Worm (Caenorhabditis elegans) whole organism, late embryonic: ENCODE data around the gene cbp-1.

Source experiments
- C38D4.7 ChIP-seq: fragments of 200-800 bp; sonication (Bioruptor generic); optimal IDR thresholded peaks from 2 replicates; lab custom pipeline; 2018; ENCODE audit warnings: mild to moderate bottlenecking, missing genetic modification characterization, moderate library complexity, missing compliant biosample characterization
- T23F11.4 ChIP-seq: fragments of 200-800 bp; sonication (Bioruptor generic); optimal IDR thresholded peaks from 2 replicates; lab custom pipeline; 2018; ENCODE audit warnings: mild to moderate bottlenecking, missing genetic modification characterization, missing compliant biosample characterization
- ama-1 ChIP-seq: fragments of 150-350 bp; optimal IDR thresholded peaks from 2 replicates; lab custom pipeline; 2014
- ceh-14 ChIP-seq: sonication (generic microtip); optimal IDR thresholded peaks from 2 replicates; lab custom pipeline; 2016; ENCODE audit warnings: missing genotype, missing genetic modification characterization, missing compliant biosample characterization
- ceh-30 ChIP-seq: fragments of 150-350 bp; optimal IDR thresholded peaks from 2 replicates; lab custom pipeline; 2014; ENCODE audit warnings: missing biosample characterization, missing genetic modification characterization
- ceh-31 ChIP-seq: sonication (generic microtip); optimal IDR thresholded peaks from 2 replicates; lab custom pipeline; 2016; ENCODE audit warnings: missing genetic modification characterization, missing compliant biosample characterization
- ceh-45 ChIP-seq: fragments of 200-800 bp; sonication (Bioruptor generic); IDR thresholded peaks from 2 replicates; pipeline ENCODE4 v1.3.6; 2022; ENCODE audit warnings: missing genetic modification reagents, missing genetic modification characterization, missing compliant biosample characterization
- ceh-48 ChIP-seq: sonication (generic microtip); optimal IDR thresholded peaks from 2 replicates; lab custom pipeline; 2016; ENCODE audit warnings: missing genetic modification characterization, inconsistent platforms, missing compliant biosample characterization
- ceh-6 ChIP-seq: fragments of 200-800 bp; sonication (Bioruptor generic); optimal IDR thresholded peaks from 2 replicates; lab custom pipeline; 2018; ENCODE audit warnings: mild to moderate bottlenecking, missing genetic modification characterization, missing compliant biosample characterization
- dmd-4 ChIP-seq: sonication (generic microtip); optimal IDR thresholded peaks from 2 replicates; lab custom pipeline; 2016; ENCODE audit warnings: borderline replicate concordance, missing genetic modification characterization, missing compliant biosample characterization
- elt-2 ChIP-seq: sonication (generic microtip); optimal IDR thresholded peaks from 2 replicates; lab custom pipeline; 2016; ENCODE audit warnings: missing genetic modification reagents, missing genetic modification characterization, missing compliant biosample characterization
- elt-4 ChIP-seq: sonication (generic microtip); optimal IDR thresholded peaks from 2 replicates; lab custom pipeline; 2016; ENCODE audit warnings: missing genetic modification characterization, missing compliant biosample characterization
- ets-4 ChIP-seq: sonication (generic microtip); optimal IDR thresholded peaks from 2 replicates; lab custom pipeline; 2016; ENCODE audit warnings: missing genetic modification characterization, missing compliant biosample characterization
- eyg-1 ChIP-seq: sonication (generic microtip); optimal IDR thresholded peaks from 2 replicates; lab custom pipeline; 2016; ENCODE audit warnings: missing genotype, missing genetic modification characterization, missing compliant biosample characterization
- fkh-6 ChIP-seq: sonication (generic microtip); optimal IDR thresholded peaks from 2 replicates; lab custom pipeline; 2016; ENCODE audit warnings: missing genetic modification characterization, missing compliant biosample characterization
- gmeb-2 ChIP-seq: sonication (generic microtip); optimal IDR thresholded peaks from 2 replicates; lab custom pipeline; 2016; ENCODE audit warnings: missing genetic modification characterization, inconsistent platforms, missing compliant biosample characterization
- hlh-6 ChIP-seq: sonication (generic microtip); optimal IDR thresholded peaks from 2 replicates; lab custom pipeline; 2016; ENCODE audit warnings: missing genotype, missing genetic modification characterization, missing compliant biosample characterization
- lim-6 ChIP-seq: sonication (generic microtip); optimal IDR thresholded peaks from 2 replicates; lab custom pipeline; 2016; ENCODE audit warnings: missing genetic modification characterization, missing compliant biosample characterization
- lin-11 ChIP-seq: fragments of 200-800 bp; sonication (Bioruptor generic); optimal IDR thresholded peaks from 2 replicates; lab custom pipeline; 2018; ENCODE audit warnings: mild to moderate bottlenecking, missing genetic modification characterization, missing compliant biosample characterization
- nfya-1 ChIP-seq: sonication (generic microtip); optimal IDR thresholded peaks from 2 replicates; lab custom pipeline; 2017; ENCODE audit warnings: missing genetic modification characterization, mild to moderate bottlenecking, missing compliant biosample characterization, antibody characterized with exemption, moderate library complexity
- npax-4 ChIP-seq: sonication (generic microtip); optimal IDR thresholded peaks from 2 replicates; lab custom pipeline; 2016; ENCODE audit warnings: missing genetic modification characterization, missing compliant biosample characterization
- odd-2 ChIP-seq: sonication (generic microtip); optimal IDR thresholded peaks from 2 replicates; lab custom pipeline; 2017; ENCODE audit warnings: antibody characterized with exemption, mild to moderate bottlenecking, missing genetic modification characterization, missing compliant biosample characterization
- pat-9 ChIP-seq: fragments of 200-800 bp; sonication (Bioruptor generic); optimal IDR thresholded peaks from 2 replicates; lab custom pipeline; 2018; ENCODE audit warnings: mild to moderate bottlenecking, missing genetic modification characterization, moderate library complexity, missing compliant biosample characterization
- pha-4 ChIP-seq: fragments of 150-350 bp; optimal IDR thresholded peaks from 2 replicates; lab custom pipeline; 2018; ENCODE audit warnings: missing biosample characterization, missing genetic modification reagents, missing genetic modification characterization
- pqm-1 ChIP-seq: sonication (generic microtip); optimal IDR thresholded peaks from 2 replicates; lab custom pipeline; 2016; ENCODE audit warnings: missing genetic modification characterization, missing compliant biosample characterization
- ref-2 ChIP-seq: sonication (generic microtip); optimal IDR thresholded peaks from 2 replicates; lab custom pipeline; 2016; ENCODE audit warnings: missing genetic modification characterization, missing compliant biosample characterization
- sdc-2 ChIP-seq: sonication (generic microtip); optimal IDR thresholded peaks from 2 replicates; lab custom pipeline; 2016; ENCODE audit warnings: missing genotype, missing genetic modification characterization, missing compliant biosample characterization
- sox-2 ChIP-seq: fragments of 200-800 bp; sonication (Bioruptor generic); IDR thresholded peaks from 2 replicates; pipeline ENCODE4 v1.3.6; 2022; ENCODE audit warnings: missing genetic modification reagents, missing genetic modification characterization, missing compliant biosample characterization
- tbx-7 ChIP-seq: sonication (generic microtip); optimal IDR thresholded peaks from 2 replicates; lab custom pipeline; 2016; ENCODE audit warnings: missing genotype, missing genetic modification characterization, missing compliant biosample characterization
- ttx-3 ChIP-seq: sonication (generic microtip); optimal IDR thresholded peaks from 2 replicates; lab custom pipeline; 2016; ENCODE audit warnings: missing genetic modification reagents, missing genetic modification characterization, missing compliant biosample characterization
- unc-55 ChIP-seq: sonication (generic microtip); optimal IDR thresholded peaks from 2 replicates; lab custom pipeline; 2017; ENCODE audit warnings: missing biosample characterization, missing genetic modification reagents, missing genetic modification characterization
- ztf-16 ChIP-seq: sonication (generic microtip); optimal IDR thresholded peaks from 2 replicates; lab custom pipeline; 2017; ENCODE audit warnings: missing genetic modification characterization, missing compliant biosample characterization

Gene cbp-1

DNA sequence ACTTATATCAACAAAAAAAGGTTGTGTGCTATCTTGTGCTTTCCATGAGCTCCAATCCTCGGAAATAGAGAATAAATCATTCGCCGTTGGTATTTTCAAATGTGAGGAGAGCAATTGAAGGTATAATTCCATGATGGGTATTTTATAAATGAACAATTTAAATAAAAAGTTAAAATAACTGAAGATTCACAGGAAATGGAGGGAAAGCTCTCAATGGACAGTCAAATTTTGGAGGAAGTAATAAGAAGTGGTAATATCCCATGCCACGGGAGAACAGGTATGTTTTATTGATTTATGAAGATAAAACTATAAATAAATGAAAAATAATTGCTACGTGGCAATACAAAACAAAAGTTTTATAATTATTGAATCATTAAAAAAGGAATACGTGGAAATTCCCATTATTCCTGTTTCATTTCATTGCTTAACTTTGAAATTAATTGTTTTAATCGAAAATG is 16.9 kb downstream of the cbp-1 start:
- TF ChIP-seq gmeb-2 (no peak), ttx-3 (tag; lab: Kevin White, UChicago) (no peak), pqm-1 (tag; lab: Kevin White, UChicago) (no peak), lin-11 (tag; lab: Kevin White, UChicago) (no peak), ama-1 (no peak), hlh-6 (tag; lab: Kevin White, UChicago) (no peak), ceh-30 (tag; lab: Kevin White, UChicago) (no peak), elt-4 (tag; lab: Kevin White, UChicago) (no peak), ceh-48 (tag; lab: Kevin White, UChicago) (no peak), ceh-14 (no peak), odd-2 (no peak)
- TF ChIP-seq, all 69 proteins: peak for 0

DNA sequence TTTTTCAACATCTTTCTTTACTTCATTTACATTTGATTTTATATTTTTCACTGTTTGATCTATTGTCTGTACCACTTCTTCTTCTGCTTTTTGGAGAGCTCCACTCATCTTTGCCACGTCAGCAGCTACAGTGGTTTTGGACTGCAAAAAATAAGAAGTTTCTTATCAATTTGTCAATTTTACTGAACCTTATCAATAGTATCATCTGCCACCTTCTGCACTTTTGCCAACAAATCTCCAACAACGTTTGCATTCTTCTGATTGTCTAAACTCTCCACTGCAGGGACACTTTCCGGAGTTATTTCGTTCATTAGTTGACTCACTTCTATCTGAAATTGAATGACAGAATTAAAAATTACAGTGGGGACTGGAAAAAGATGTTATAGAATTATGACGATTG is 20.5 kb downstream of the cbp-1 start:
- TF ChIP-seq elt-2 (tag; lab: Kevin White, UChicago) (peak; percentile 79), eyg-1 (no peak)

- TF ChIP-seq ztf-16 (tag; lab: Kevin White, UChicago) (no peak), nfya-1 (tag; lab: Kevin White, UChicago) (peak; percentile 84)
- TF ChIP-seq, all 69 proteins: peak for 1
Observed at ce11 chrIII:9789083-9789482, 22.8 kb downstream of the cbp-1 start.

- TF ChIP-seq sox-2 (GFP tag; lab: Robert Waterston, UW) = no peak
- TF ChIP-seq nfya-1 (tag; lab: Kevin White, UChicago) = peak; percentile 51
Observed at ce11 chrIII:9789607-9790073, 23.3 kb downstream of the cbp-1 start, which contains the start of gene R10E11.5. Gene R10E11.5, minus strand, starts transcription at chrIII:9789657.

- no peak for TF ChIP-seq nfya-1 (tag; lab: Kevin White, UChicago)
- no peak for TF ChIP-seq ref-2 (tag; lab: Kevin White, UChicago)
- no peak for TF ChIP-seq unc-55 (GFP tag; lab: Kevin White, UChicago)
- no peak for TF ChIP-seq tbx-7 (tag; lab: Kevin White, UChicago)
- no peak for TF ChIP-seq ceh-31 (tag; lab: Kevin White, UChicago)
- no peak for TF ChIP-seq ama-1
- no peak for TF ChIP-seq gmeb-2
- no peak for TF ChIP-seq ceh-6 (GFP tag; lab: Kevin White, UChicago)
- TF ChIP-seq ceh-45 (GFP tag; lab: Robert Waterston, UW) = no peak
- no peak for TF ChIP-seq pat-9 (tag; lab: Kevin White, UChicago)
- no peak for TF ChIP-seq npax-4 (tag; lab: Kevin White, UChicago)
- TF ChIP-seq pha-4 (tag; lab: Kevin White, UChicago) = no peak
- TF ChIP-seq dmd-4 (tag; lab: Kevin White, UChicago) = no peak
- TF ChIP-seq C38D4.7 (GFP tag; lab: Kevin White, UChicago) = no peak
- no peak for TF ChIP-seq lim-6 (tag; lab: Kevin White, UChicago)
Observed at ce11 chrIII:9793592-9794417, 27.5 kb downstream of the cbp-1 start, which contains the start of the genes R10E11.9 and mcm-6. Gene R10E11.9, minus strand, starts transcription at chrIII:9793642. Gene mcm-6, plus strand, starts transcription at chrIII:9794367.

- no peak for TF ChIP-seq T23F11.4
- no peak for TF ChIP-seq ets-4 (tag; lab: Kevin White, UChicago)
- no peak for TF ChIP-seq sdc-2 (tag; lab: Kevin White, UChicago)
- no peak for TF ChIP-seq fkh-6 (tag; lab: Kevin White, UChicago)
Observed at ce11 chrIII:9796448-9796847, 30.1 kb downstream of the cbp-1 start, which contains the start of gene srxa-10. Gene srxa-10, minus strand, starts transcription at chrIII:9796548.
